Worm (Caenorhabditis elegans): Measurements from ENCODE around the gene aakg-5.

The aakg-5 gene

DNA sequence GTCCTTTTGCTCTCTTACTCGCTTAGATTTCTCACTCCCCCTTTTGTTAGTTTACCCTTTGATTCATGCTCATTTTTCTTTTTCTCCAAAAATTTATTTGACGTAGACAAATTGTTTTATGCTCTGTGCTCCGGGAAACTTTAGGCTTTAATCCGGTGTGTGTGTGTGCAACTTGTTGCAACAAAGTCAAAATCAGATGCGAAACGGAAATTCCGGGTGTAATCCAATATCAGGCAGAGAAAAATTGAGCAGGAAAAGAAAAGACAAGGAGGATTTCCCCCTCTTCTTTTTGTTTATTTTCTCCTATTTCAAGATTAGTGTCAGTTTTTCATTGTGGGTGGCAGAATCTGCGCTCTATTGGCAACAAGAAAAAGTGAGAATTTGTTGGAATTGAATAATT is 17.5 kb upstream of the aakg-5 start:
- no peak for TF ChIP-seq W03F9.2 (tag; optimal IDR thresholded peaks at IDR 0.05)
- TF ChIP-seq dao-5 (tag; optimal IDR thresholded peaks at IDR 0.05): no peak
- TF ChIP-seq him-1 (tag; optimal IDR thresholded peaks at IDR 0.05): no peak

DNA sequence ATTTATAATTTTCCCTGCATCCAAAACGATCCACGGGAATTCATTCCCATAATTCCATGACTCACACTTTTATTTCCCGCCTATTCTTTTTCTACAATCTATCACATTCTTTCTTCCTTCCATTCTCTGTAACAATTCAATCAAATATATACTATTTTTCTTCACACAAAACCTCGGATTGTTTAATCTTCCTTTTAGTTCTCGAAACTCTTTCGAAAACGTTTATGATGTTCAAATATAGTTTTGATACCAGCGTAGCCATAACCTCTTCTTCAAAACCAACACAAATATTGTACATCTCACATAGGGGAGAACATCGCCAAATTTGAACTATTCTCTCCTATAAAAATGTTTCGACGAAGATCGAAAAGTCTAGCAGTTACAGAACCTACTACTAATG is 15.9 kb upstream of the aakg-5 start, which contains the start of gene lec-3:
Gene lec-3, plus strand, starts transcription at position 301 of the 400 bp plus-strand sequence.
- TF ChIP-seq W03F9.2 (tag; optimal IDR thresholded peaks at IDR 0.05) (no peak), dao-5 (tag; optimal IDR thresholded peaks at IDR 0.05) (no peak), him-1 (tag; optimal IDR thresholded peaks at IDR 0.05) (no peak)

DNA sequence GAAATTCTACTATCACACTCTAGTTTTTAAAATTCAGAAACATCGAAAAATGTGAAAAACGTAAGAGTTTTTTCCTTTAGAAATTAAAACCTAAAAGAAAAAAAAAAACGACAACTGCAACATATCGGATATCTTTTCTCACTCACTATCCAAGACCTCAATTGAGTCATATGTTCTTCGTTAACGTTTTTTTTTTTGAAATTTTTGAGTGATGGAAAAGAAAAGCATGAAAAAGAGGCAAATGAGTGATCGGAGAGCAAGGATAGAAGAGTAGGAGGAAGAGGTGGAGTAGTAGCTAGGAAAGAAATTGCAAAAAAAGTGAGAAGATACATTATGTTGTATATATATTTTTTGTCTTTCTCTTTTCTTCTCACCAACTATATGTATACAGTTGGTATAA is 14.6 kb upstream of the aakg-5 start:
- no peak for TF ChIP-seq dao-5 (tag; optimal IDR thresholded peaks at IDR 0.05)
- TF ChIP-seq him-1 (tag; optimal IDR thresholded peaks at IDR 0.05): no peak
- no peak for TF ChIP-seq W03F9.2 (tag; optimal IDR thresholded peaks at IDR 0.05)

DNA sequence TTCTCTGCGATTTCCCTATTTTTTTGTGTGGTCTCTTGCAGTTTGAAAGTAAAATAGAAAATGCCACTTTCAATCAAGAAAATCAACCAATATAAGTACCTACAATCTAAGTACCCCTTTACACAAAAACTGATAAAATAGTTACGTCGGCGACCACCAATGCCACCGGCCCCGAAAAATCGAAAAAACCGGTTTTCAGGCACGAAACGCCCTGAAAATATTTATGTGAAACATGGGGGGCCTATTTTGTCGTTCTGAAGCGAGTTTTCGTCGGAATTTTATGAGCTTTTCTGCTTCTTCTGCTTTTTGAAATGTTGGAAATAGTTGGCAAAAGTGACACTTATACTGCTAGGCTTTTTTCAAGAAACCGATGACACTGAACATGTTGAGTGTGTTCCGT is 13.7 kb upstream of the aakg-5 start:
- no peak for TF ChIP-seq W03F9.2 (tag; optimal IDR thresholded peaks at IDR 0.05)
- no peak for TF ChIP-seq him-1 (tag; optimal IDR thresholded peaks at IDR 0.05)
- TF ChIP-seq dao-5 (tag; optimal IDR thresholded peaks at IDR 0.05): no peak

DNA sequence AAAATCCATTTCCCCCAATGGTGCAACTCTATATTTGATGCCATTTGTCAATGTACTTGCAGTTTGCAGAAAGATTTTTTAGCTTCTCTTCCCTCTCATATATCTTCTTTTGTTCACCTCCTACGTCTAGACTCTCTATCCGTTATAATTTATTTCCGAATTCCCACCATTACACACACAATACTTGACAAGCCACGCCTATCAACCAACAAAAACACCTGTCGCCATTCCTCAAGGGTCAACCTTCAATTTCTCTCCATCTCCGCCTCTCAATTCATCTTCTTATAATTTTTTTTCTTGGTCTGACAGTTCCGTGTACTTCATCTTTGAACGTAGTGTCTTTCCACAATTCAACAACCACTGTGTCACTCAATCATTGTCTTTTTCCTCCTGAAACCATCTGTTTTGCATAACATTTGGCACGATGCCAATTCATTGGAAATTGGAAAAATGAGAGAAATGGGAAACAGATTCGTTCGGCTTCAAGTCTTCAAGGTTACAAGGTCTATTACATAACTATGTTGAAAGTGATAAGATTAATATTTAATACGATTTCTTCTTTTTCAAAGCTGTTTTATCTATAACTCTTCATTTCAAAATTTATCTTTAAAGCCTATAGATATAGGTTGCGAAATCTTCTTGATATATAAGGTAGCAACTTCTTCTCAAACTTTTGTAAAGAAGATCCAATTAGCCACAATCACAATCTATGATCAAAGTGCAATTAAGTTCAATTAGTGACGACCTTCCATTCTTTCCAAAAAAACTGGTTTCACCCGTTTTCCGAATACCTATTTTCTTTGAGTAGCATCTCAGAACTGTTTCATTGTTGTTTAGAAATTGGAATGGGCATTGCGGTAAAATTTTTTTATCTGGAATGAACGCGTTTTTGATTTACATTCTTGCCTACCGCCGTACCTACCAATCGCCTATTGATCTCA is 12.0 kb upstream of the aakg-5 start:
- TF ChIP-seq dao-5 (tag; optimal IDR thresholded peaks at IDR 0.05) (no peak), him-1 (tag; optimal IDR thresholded peaks at IDR 0.05) (no peak), W03F9.2 (tag; optimal IDR thresholded peaks at IDR 0.05) (no peak)

DNA sequence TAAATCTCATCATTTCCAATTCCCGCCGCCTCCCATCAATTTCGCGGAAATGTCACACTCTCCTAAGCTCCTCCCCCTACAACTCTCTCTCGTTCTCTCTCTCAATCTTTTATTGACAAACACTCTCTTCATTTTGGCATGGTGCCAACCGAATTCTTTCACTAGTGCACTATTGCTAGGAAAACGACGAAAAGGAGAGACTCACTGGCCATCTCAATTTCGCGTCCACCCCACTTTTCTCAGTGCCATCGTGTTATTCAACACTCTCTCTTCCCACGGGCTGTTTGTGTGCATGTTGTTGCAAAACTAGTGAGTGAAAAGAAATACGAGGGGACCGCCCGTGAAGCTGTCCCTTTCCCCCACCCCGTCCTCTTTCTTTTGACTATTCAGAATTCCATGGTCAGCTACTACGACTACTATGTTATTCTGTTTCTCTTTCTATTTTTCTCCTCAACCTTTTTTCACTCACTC is 10.0 kb upstream of the aakg-5 start:
- TF ChIP-seq dao-5 (tag; optimal IDR thresholded peaks at IDR 0.05) (no peak), W03F9.2 (tag; optimal IDR thresholded peaks at IDR 0.05) (no peak)

DNA sequence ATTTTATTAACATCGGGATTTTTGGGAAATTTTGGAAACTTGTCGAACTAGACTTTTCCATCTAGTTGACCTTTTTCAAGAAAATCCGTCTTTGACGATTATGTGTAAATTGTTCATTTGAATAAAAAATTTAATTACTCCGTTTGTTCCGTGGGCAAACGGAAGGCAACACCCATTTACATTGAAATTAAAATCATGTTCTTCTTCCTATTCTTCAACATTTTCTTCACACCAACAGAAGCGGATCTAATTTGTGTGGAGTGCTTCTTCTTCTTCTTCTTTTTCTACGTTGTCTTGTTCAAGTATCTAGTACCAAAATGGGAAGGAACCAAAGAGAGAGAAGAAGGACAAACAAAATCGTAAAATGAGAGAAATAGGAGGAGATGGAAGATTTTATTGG is 7.5 kb upstream of the aakg-5 start:
- TF ChIP-seq dao-5 (tag; optimal IDR thresholded peaks at IDR 0.05) (no peak), him-1 (tag; optimal IDR thresholded peaks at IDR 0.05) (no peak), W03F9.2 (tag; optimal IDR thresholded peaks at IDR 0.05) (no peak)

DNA sequence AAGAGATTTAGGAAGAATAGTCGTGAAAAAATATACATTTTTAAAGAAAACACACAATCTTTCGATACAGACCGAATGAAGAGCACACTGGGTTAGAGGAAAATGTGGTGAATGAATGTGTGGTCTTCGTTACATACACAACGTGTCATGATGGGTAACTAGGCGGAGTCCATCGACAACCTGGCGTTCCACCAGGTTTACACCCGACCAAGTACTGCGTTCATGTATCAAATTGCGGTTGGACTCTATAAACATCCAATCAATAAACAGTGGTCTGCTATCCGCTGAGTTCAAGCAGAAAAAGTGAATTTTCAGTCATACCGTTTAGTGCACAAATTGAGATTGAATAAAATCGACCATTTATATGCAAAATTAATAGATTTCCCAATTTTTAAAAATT is 6.8 kb upstream of the aakg-5 start, which contains the start of gene sdz-38:
Gene sdz-38, minus strand, starts transcription at position 101 of the 400 bp plus-strand sequence.
- TF ChIP-seq W03F9.2 (tag; optimal IDR thresholded peaks at IDR 0.05) (no peak), dao-5 (tag; optimal IDR thresholded peaks at IDR 0.05) (no peak), him-1 (tag; optimal IDR thresholded peaks at IDR 0.05) (no peak)

DNA sequence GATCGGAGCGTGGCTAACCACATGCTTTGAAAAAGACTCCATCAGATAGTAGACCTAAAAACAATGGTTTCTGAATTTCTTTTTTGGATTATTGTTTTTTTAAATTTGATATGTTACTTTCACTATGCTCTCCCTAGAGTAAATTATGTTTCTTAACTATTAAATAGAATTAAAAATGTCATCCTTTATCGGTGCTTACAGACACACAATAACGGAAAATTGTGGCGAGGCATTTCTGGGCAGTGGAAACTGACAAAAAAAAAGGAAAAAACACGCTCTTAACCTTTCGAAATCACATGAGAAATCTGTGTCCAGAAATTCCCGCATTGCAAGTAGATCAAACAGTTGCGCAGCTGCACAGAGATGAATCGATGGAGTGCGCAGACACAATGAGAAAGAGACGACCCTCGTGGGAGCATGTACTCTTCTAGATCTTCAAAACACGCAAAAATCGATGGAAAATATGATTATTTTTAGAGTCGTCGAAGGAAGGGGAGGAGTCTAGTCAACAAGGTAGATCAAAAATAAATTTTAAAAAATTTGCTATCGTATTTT is 5.2 kb upstream of the aakg-5 start, which contains the start of gene ZK892.6:
Gene ZK892.6, minus strand, starts transcription at position 51 of the 555 bp plus-strand sequence.
- TF ChIP-seq him-1 (tag; optimal IDR thresholded peaks at IDR 0.05) (no peak), dao-5 (tag; optimal IDR thresholded peaks at IDR 0.05) (no peak), W03F9.2 (tag; optimal IDR thresholded peaks at IDR 0.05) (no peak)

DNA sequence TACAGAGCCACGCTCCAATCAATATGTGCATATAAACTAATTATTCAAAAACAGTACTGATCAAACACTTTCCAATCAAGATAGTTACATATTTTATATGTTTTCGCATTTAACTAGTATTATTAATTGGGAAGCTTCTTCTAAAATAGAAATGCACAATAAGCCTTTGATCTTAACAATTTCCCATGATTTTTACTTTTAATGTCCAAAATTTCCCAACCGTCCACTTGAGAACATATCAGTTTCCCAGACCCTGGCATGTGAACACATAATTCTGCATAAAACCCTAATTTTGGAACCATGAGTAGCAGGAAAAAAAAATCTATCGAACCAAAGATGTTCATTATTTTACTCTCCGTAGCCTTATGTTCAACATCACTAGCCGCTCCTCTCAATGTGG is 1.5 kb upstream of the aakg-5 start, which contains the start of gene R53.8:
Gene R53.8, plus strand, starts transcription at position 301 of the 400 bp plus-strand sequence.
- no peak for TF ChIP-seq W03F9.2 (tag; optimal IDR thresholded peaks at IDR 0.05)
- TF ChIP-seq dao-5 (tag; optimal IDR thresholded peaks at IDR 0.05): no peak
- TF ChIP-seq him-1 (tag; optimal IDR thresholded peaks at IDR 0.05): no peak

DNA sequence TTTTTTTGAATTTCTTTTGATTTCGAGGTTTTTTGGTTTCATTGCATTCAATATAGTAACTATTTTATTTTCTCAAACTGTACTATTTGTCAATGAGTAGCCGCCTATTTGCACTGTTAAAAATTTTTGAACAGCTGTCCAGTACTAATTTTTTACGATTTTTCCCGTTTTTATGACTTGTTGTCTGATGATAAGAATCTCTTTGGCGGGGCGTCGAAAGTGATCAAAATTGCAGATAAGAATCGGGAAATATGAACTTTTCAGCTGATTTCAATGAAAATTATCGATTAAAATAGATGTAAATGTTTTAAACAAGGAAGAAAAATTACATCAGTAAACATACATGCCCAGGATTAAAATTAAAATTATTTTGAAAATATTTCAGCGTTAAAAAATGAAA is 715 bp downstream of the aakg-5 start:
- no peak for TF ChIP-seq dao-5 (tag; optimal IDR thresholded peaks at IDR 0.05)

DNA sequence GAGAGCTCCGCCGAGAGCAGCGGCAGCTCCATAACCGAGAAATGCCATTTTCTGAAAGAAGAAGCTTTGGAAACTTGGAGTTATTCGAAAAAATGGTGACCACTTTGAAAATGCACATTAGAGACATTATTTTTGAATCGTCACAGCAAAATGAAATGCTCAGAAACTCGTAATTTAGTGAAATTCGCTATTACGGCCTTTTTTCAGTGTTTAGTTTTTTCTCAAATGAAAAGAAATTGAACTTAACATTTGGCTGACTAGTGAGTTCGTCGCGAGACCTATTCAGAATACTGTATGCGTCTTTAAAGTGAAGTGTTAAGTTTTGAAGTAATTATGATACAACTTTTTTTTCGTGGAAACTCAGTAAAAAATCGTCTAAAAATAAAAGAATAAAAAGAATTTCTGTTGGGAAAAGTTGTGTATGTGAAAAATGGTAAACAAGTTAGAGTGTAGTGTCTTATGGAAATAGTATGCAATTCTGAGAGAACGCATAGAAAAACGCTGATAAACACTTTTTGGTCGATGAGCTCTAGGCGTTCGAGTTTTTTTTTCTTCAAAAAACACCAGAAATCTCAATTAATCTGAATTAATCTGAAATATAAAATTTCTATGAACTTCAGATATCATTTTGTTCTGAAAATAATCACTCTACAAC is 4.4 kb downstream of the aakg-5 start, which contains the start of gene R53.5:
Gene R53.5, minus strand, starts transcription at position 51 of the 655 bp plus-strand sequence.
- TF ChIP-seq him-1 (tag; optimal IDR thresholded peaks at IDR 0.05) (no peak), dao-5 (tag; optimal IDR thresholded peaks at IDR 0.05) (no peak), W03F9.2 (tag; optimal IDR thresholded peaks at IDR 0.05) (no peak)

DNA sequence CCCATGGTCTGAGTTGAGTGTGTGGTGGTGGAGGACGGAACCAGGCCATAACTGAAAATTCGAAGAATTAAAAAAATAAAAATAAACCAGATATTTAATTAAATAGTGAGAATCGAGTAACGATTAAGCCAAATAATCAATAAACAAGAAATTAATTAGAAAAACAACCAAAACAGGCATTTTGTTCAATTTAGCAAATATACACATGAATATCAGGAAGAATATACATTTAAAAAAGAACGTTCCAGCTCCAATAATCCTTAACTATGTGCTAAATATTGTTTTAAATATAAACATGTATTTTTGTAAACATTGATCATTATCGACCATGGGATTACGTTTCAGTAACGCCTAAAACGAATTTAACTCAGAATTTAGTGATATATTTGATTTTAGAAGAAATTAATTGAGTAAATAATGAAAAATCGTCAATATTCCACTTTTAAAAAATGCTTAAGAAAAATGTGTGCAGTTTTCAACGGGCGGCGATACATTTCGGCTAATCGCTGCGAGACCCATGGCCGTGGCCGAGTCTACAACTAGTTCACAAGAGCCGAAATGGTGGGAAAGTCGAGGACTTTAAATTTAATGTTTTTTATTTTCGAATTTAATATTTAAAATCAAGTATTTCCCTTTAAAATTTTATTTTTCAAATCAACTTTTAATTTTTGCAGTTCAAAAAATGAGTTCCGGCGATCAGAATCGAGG is 6.8 kb downstream of the aakg-5 start, which contains the start of the genes R53.4 and psf-1:
Gene R53.4, minus strand, starts transcription at position 51 of the 708 bp plus-strand sequence.
Gene psf-1, plus strand, starts transcription at position 675 of the 708 bp plus-strand sequence.
- peak; percentile 75 for TF ChIP-seq W03F9.2 (tag; optimal IDR thresholded peaks at IDR 0.05)
- peak; percentile 43 for TF ChIP-seq him-1 (tag; optimal IDR thresholded peaks at IDR 0.05)
- TF ChIP-seq dao-5 (tag; optimal IDR thresholded peaks at IDR 0.05): no peak

All from whole organism, L4/young adult.